Worm (Caenorhabditis elegans) whole organism, late embryonic: ENCODE measurements around the gene F54B11.4.

Experiments used
- ceh-14 ChIP-seq: sonication (generic microtip); optimal IDR thresholded peaks from 2 replicates; lab custom pipeline; 2016; ENCODE audit warnings: missing genotype, missing genetic modification characterization, missing compliant biosample characterization
- ceh-18 ChIP-seq: sonication (generic microtip); optimal IDR thresholded peaks from 2 replicates; lab custom pipeline; 2016; ENCODE audit warnings: missing genetic modification characterization, missing compliant biosample characterization
- ceh-48 ChIP-seq: sonication (generic microtip); optimal IDR thresholded peaks from 2 replicates; lab custom pipeline; 2016; ENCODE audit warnings: missing genetic modification characterization, inconsistent platforms, missing compliant biosample characterization
- dve-1 ChIP-seq: sonication (generic microtip); optimal IDR thresholded peaks from 2 replicates; lab custom pipeline; 2017; ENCODE audit warnings: antibody characterized with exemption, mild to moderate bottlenecking, missing genetic modification characterization, missing compliant biosample characterization
- hlh-13 ChIP-seq: fragments of 200-800 bp; sonication (Bioruptor generic); optimal IDR thresholded peaks from 2 replicates; lab custom pipeline; 2018; ENCODE audit warnings: mild to moderate bottlenecking, missing genetic modification characterization, missing compliant biosample characterization
- hlh-8 ChIP-seq: sonication (generic microtip); optimal IDR thresholded peaks from 2 replicates; lab custom pipeline; 2016; ENCODE audit warnings: missing genotype, missing genetic modification characterization, missing compliant biosample characterization
- lin-11 ChIP-seq: fragments of 200-800 bp; sonication (Bioruptor generic); optimal IDR thresholded peaks from 2 replicates; lab custom pipeline; 2018; ENCODE audit warnings: mild to moderate bottlenecking, missing genetic modification characterization, missing compliant biosample characterization
- pqm-1 ChIP-seq: sonication (generic microtip); optimal IDR thresholded peaks from 2 replicates; lab custom pipeline; 2016; ENCODE audit warnings: missing genetic modification characterization, missing compliant biosample characterization
- rnt-1 ChIP-seq: sonication (generic microtip); optimal IDR thresholded peaks from 2 replicates; lab custom pipeline; 2016; ENCODE audit warnings: missing genetic modification characterization, missing compliant biosample characterization
- sox-4 ChIP-seq: sonication (generic microtip); optimal IDR thresholded peaks from 2 replicates; lab custom pipeline; 2017; ENCODE audit warnings: mild to moderate bottlenecking, missing genetic modification characterization, inconsistent platforms, missing compliant biosample characterization
- syd-9 ChIP-seq: sonication (generic microtip); optimal IDR thresholded peaks from 2 replicates; lab custom pipeline; 2016; ENCODE audit warnings: mild to moderate bottlenecking, missing genetic modification characterization, moderate library complexity, missing compliant biosample characterization
- tbx-2 ChIP-seq: sonication (generic microtip); optimal IDR thresholded peaks from 2 replicates; lab custom pipeline; 2016; ENCODE audit warnings: missing genetic modification characterization, missing compliant biosample characterization
- unc-55 ChIP-seq: sonication (generic microtip); optimal IDR thresholded peaks from 2 replicates; lab custom pipeline; 2017; ENCODE audit warnings: missing biosample characterization, missing genetic modification reagents, missing genetic modification characterization

- TF ChIP-seq pqm-1 (tag; lab: Kevin White, UChicago) (no peak), ceh-14 (no peak), ceh-18 (no peak), syd-9 (tag; lab: Kevin White, UChicago) (no peak), ceh-48 (no peak), unc-55 (GFP tag; lab: Kevin White, UChicago) (no peak), hlh-8 (tag; lab: Kevin White, UChicago) (no peak), lin-11 (tag; lab: Kevin White, UChicago) (no peak), rnt-1 (tag; lab: Kevin White, UChicago) (no peak), dve-1 (tag; lab: Kevin White, UChicago) (no peak), sox-4 (tag; lab: Kevin White, UChicago) (no peak), hlh-13 (GFP tag; lab: Kevin White, UChicago) (no peak), tbx-2 (tag; lab: Kevin White, UChicago) (no peak)
These were observed 40.6 kb downstream of the F54B11.4 start for ce11 chrX:13633032-13633431.
